Fruit fly (Drosophila melanogaster): ENCODE measurements around the gene Spn28B.

dm6 chr2L:7632783-7633182 lies 51.1 kb downstream of the Spn28B start:
- TF ChIP-seq insv (optimal IDR thresholded peaks at IDR 0.05) (no peak), ttk (optimal IDR thresholded peaks at IDR 0.05) (no peak), Myc (optimal IDR thresholded peaks at IDR 0.05) (no peak), Sin3A (optimal IDR thresholded peaks at IDR 0.05) (no peak)

Measured in Kc167 (cell line).